Worm (Caenorhabditis elegans) whole organism, L1 larva: ENCODE results near the gene swt-4.

ENCODE experiments used
- C16A3.4 ChIP-seq: fragments of 150-350 bp; optimal IDR thresholded peaks from 2 replicates; lab custom pipeline; 2014; ENCODE audit warnings: missing biosample characterization, missing genetic modification characterization
- C34B4.2 ChIP-seq: sonication (generic microtip); optimal IDR thresholded peaks from 2 replicates; lab custom pipeline; 2017; ENCODE audit warnings: mild to moderate bottlenecking, missing genetic modification characterization, missing compliant biosample characterization
- Y116A8C.19 ChIP-seq: sonication (generic microtip); optimal IDR thresholded peaks from 2 replicates; lab custom pipeline; 2016; ENCODE audit warnings: missing compliant biosample characterization, missing genetic modification characterization, borderline replicate concordance
- alr-1 ChIP-seq: fragments of 200-800 bp; sonication (Bioruptor generic); optimal IDR thresholded peaks from 2 replicates; lab custom pipeline; 2018; ENCODE audit warnings: borderline replicate concordance, mild to moderate bottlenecking, missing genetic modification characterization, missing compliant biosample characterization
- ama-1 ChIP-seq: fragments of 150-350 bp; optimal IDR thresholded peaks from 2 replicates; lab custom pipeline; 2014
- blmp-1 ChIP-seq: fragments of 150-350 bp; optimal IDR thresholded peaks from 2 replicates; lab custom pipeline; 2014; ENCODE audit warnings: missing biosample characterization, missing genetic modification characterization
- ceh-82 ChIP-seq, 3 experiments: fragments of 150-350 bp in 1 of 3; sonication (generic microtip) in 2 of 3; optimal IDR thresholded peaks; 2 replicates each; lab custom pipeline; 2014 to 2017; ENCODE audit warnings: missing biosample characterization in 3 of 3, missing genetic modification characterization in 3 of 3
- ceh-90 ChIP-seq: sonication (generic microtip); optimal IDR thresholded peaks from 2 replicates; lab custom pipeline; 2016; ENCODE audit warnings: missing genetic modification characterization, missing compliant biosample characterization
- ces-1 ChIP-seq: fragments of 150-350 bp; optimal IDR thresholded peaks from 2 replicates; lab custom pipeline; 2014; ENCODE audit warnings: missing biosample characterization, missing genetic modification reagents, missing genetic modification characterization
- dpl-1 ChIP-seq, 3 experiments: fragments of 150-350 bp in 2 of 3; sonication (generic microtip) in 1 of 3; optimal IDR thresholded peaks; 2 replicates each; lab custom pipeline; 2014 to 2017; ENCODE audit warnings: missing biosample characterization in 3 of 3, missing genetic modification characterization in 3 of 3, missing genetic modification reagents in 3 of 3
- dsc-1 ChIP-seq: sonication (generic microtip); optimal IDR thresholded peaks from 2 replicates; lab custom pipeline; 2016; ENCODE audit warnings: mild to moderate bottlenecking, missing genetic modification characterization, missing compliant biosample characterization
- efl-1 ChIP-seq, 4 experiments: fragments of 150-350 bp; optimal IDR thresholded peaks in 3 of 4; peaks in 1 of 4; 1 replicate in 1 of 4; 2 replicates in 3 of 4; lab custom pipeline; 2014; ENCODE audit warnings: missing biosample characterization in 2 of 4, missing genetic modification characterization in 2 of 4, missing genetic modification reagents in 2 of 4
- efl-3 ChIP-seq: fragments of 200-800 bp; sonication (Bioruptor generic); optimal IDR thresholded peaks from 2 replicates; lab custom pipeline; 2018; ENCODE audit warnings: mild to moderate bottlenecking, missing genetic modification characterization, missing compliant biosample characterization
- egl-27 ChIP-seq, 2 experiments: fragments of 150-350 bp in 1 of 2; sonication (generic microtip); optimal IDR thresholded peaks; 3 replicates each; lab custom pipeline; 2017 to 2018; ENCODE audit warnings: missing biosample characterization in 2 of 2, missing genetic modification characterization in 2 of 2, missing genetic modification reagents in 2 of 2
- elt-2 ChIP-seq: sonication (generic microtip); optimal IDR thresholded peaks from 2 replicates; lab custom pipeline; 2016; ENCODE audit warnings: missing genetic modification characterization, mild to moderate bottlenecking, inconsistent platforms, missing compliant biosample characterization, missing genetic modification reagents
- elt-3 ChIP-seq, 6 experiments: fragments of 150-350 bp in 1 of 6; sonication (generic microtip); optimal IDR thresholded peaks; 2 replicates each; lab custom pipeline; 2017 to 2018; ENCODE audit warnings: missing biosample characterization in 6 of 6, missing genetic modification characterization in 6 of 6, inconsistent platforms in 1 of 6
- fkh-10 ChIP-seq: sonication (generic microtip); optimal IDR thresholded peaks from 2 replicates; lab custom pipeline; 2017; ENCODE audit warnings: missing biosample characterization, missing genetic modification reagents, missing genetic modification characterization
- fos-1 ChIP-seq: fragments of 150-350 bp; optimal IDR thresholded peaks from 2 replicates; lab custom pipeline; 2014; ENCODE audit warnings: missing biosample characterization, missing genetic modification characterization
- grh-1 ChIP-seq: fragments of 200-800 bp; sonication (Bioruptor generic); IDR thresholded peaks from 2 replicates; pipeline ENCODE4 v1.3.6; 2022; ENCODE audit warnings: missing genetic modification reagents, missing genetic modification characterization, missing compliant biosample characterization
- hlh-17 ChIP-seq: fragments of 200-800 bp; sonication (Bioruptor generic); optimal IDR thresholded peaks from 2 replicates; lab custom pipeline; 2018; ENCODE audit warnings: missing genetic modification characterization, mild to moderate bottlenecking, missing compliant biosample characterization, moderate library complexity, borderline replicate concordance
- hpl-2 ChIP-seq: fragments of 150-350 bp; optimal IDR thresholded peaks from 2 replicates; lab custom pipeline; 2014; ENCODE audit warnings: missing biosample characterization, missing genetic modification reagents, missing genetic modification characterization
- irx-1 ChIP-seq: sonication (generic microtip); optimal IDR thresholded peaks from 2 replicates; lab custom pipeline; 2016; ENCODE audit warnings: missing genetic modification characterization, missing compliant biosample characterization
- lin-15B ChIP-seq: fragments of 150-350 bp; sonication (generic microtip); optimal IDR thresholded peaks from 3 replicates; lab custom pipeline; 2014; ENCODE audit warnings: missing biosample characterization, missing genetic modification characterization
- lin-39 ChIP-seq: fragments of 150-350 bp; optimal IDR thresholded peaks from 2 replicates; lab custom pipeline; 2014; ENCODE audit warnings: missing biosample characterization, missing genetic modification reagents, missing genetic modification characterization
- lir-3 ChIP-seq: sonication (generic microtip); optimal IDR thresholded peaks from 2 replicates; lab custom pipeline; 2016; ENCODE audit warnings: mild to moderate bottlenecking, missing genetic modification characterization, moderate library complexity, missing compliant biosample characterization; ENCODE audit not compliant: poor library complexity
- mep-1 ChIP-seq: fragments of 150-350 bp; optimal IDR thresholded peaks from 2 replicates; lab custom pipeline; 2014; ENCODE audit warnings: missing biosample characterization, missing genetic modification characterization
- nhr-11 ChIP-seq: fragments of 150-350 bp; optimal IDR thresholded peaks from 2 replicates; lab custom pipeline; 2014; ENCODE audit warnings: missing biosample characterization, missing genetic modification characterization
- nhr-237 ChIP-seq: fragments of 150-350 bp; optimal IDR thresholded peaks from 2 replicates; lab custom pipeline; 2014; ENCODE audit warnings: missing biosample characterization, missing genetic modification characterization
- nhr-28 ChIP-seq: fragments of 150-350 bp; optimal IDR thresholded peaks from 2 replicates; lab custom pipeline; 2014; ENCODE audit warnings: missing biosample characterization, missing genetic modification characterization
- nhr-84 ChIP-seq: sonication (generic microtip); optimal IDR thresholded peaks from 2 replicates; lab custom pipeline; 2017; ENCODE audit warnings: missing biosample characterization, missing genetic modification characterization
- nhr-85 ChIP-seq: sonication (generic microtip); peaks from one replicate; lab custom pipeline; 2016; ENCODE audit warnings: missing genetic modification characterization, inconsistent platforms, missing compliant biosample characterization
- pag-3 ChIP-seq: sonication (generic microtip); optimal IDR thresholded peaks from 2 replicates; lab custom pipeline; 2017; ENCODE audit warnings: missing genetic modification characterization, mild to moderate bottlenecking, missing compliant biosample characterization, antibody characterized with exemption, borderline replicate concordance; ENCODE audit not compliant: insufficient read depth
- pax-3 ChIP-seq: fragments of 200-800 bp; sonication (Bioruptor generic); optimal IDR thresholded peaks from 2 replicates; lab custom pipeline; 2018; ENCODE audit warnings: mild to moderate bottlenecking, missing genetic modification characterization, moderate library complexity, missing compliant biosample characterization
- rnt-1 ChIP-seq: sonication (generic microtip); optimal IDR thresholded peaks from 2 replicates; lab custom pipeline; 2016; ENCODE audit warnings: mild to moderate bottlenecking, missing genetic modification characterization, moderate library complexity, missing compliant biosample characterization
- skn-1 ChIP-seq: fragments of 150-350 bp; optimal IDR thresholded peaks from 2 replicates; lab custom pipeline; 2014; ENCODE audit warnings: missing biosample characterization, missing genetic modification characterization
- snpc-4 ChIP-seq: fragments of 150-350 bp; optimal IDR thresholded peaks from 2 replicates; lab custom pipeline; 2014; ENCODE audit warnings: missing biosample characterization, missing genetic modification characterization
- snu-23 ChIP-seq: sonication (generic microtip); optimal IDR thresholded peaks from 2 replicates; lab custom pipeline; 2016; ENCODE audit warnings: missing genetic modification characterization, missing compliant biosample characterization
- sptf-1 ChIP-seq: fragments of 150-350 bp; optimal IDR thresholded peaks from 2 replicates; lab custom pipeline; 2014; ENCODE audit warnings: missing biosample characterization, missing genetic modification characterization
- sup-37 ChIP-seq: fragments of 200-800 bp; sonication (Bioruptor generic); optimal IDR thresholded peaks from 2 replicates; lab custom pipeline; 2018; ENCODE audit warnings: mild to moderate bottlenecking, missing genetic modification characterization, missing compliant biosample characterization
- tbx-2 ChIP-seq: sonication (generic microtip); optimal IDR thresholded peaks from 2 replicates; lab custom pipeline; 2016; ENCODE audit warnings: missing genetic modification characterization, missing compliant biosample characterization
- unc-130 ChIP-seq: fragments of 150-350 bp; optimal IDR thresholded peaks from 2 replicates; lab custom pipeline; 2017; ENCODE audit warnings: missing biosample characterization, missing genetic modification characterization, inconsistent platforms
- unc-30 ChIP-seq: sonication (generic microtip); optimal IDR thresholded peaks from 2 replicates; lab custom pipeline; 2017; ENCODE audit warnings: missing biosample characterization, missing genetic modification characterization
- zip-4 ChIP-seq: fragments of 200-800 bp; sonication (Bioruptor generic); optimal IDR thresholded peaks from 2 replicates; lab custom pipeline; 2018; ENCODE audit warnings: mild to moderate bottlenecking, missing genetic modification characterization, moderate library complexity, missing compliant biosample characterization
- ztf-4 ChIP-seq: fragments of 150-350 bp; optimal IDR thresholded peaks from 2 replicates; lab custom pipeline; 2014; ENCODE audit warnings: missing biosample characterization, missing genetic modification characterization

Gene swt-4

DNA sequence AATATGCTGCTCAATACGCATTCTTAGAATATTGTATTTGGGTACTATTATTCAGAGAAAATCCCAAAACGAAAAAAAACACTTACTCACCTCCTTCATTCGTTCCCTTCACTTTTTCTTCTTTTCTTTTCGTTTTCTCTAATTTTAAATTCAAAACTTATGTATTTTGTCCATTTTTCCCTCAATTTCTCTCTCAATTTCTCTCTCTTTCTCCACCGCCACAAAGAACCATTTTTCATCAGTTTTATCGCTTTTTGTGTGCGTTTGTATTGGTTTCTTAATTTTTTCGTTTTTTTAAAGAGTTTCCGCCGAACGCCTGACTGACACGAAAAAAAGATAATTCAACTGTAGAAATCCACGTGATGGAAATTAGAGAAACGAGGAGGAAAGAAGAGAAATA is 25.8 kb upstream of the swt-4 start, which contains the start of gene cnt-2:
cnt-2 (plus strand) TSS at position 301 of the 400 bp plus-strand sequence.
- no peak for TF ChIP-seq fkh-10
- peak; percentile 30 for TF ChIP-seq blmp-1
- no peak for TF ChIP-seq dpl-1 (GFP tag; optimal IDR thresholded peaks at IDR 0.05; lab: Kevin White, UChicago)
- no peak for TF ChIP-seq mep-1 (tag; lab: Kevin White, UChicago)
- no peak for TF ChIP-seq sup-37 (GFP tag; lab: Kevin White, UChicago)
- TF ChIP-seq, all 84 proteins: peak for 1

ce11 chrIII:10653479-10653878 is 24.5 kb upstream of the swt-4 start:
- TF ChIP-seq mep-1 (tag; lab: Kevin White, UChicago) (peak; percentile 2), fos-1 (tag; lab: Kevin White, UChicago) (no peak), blmp-1 (peak; percentile 99)

DNA sequence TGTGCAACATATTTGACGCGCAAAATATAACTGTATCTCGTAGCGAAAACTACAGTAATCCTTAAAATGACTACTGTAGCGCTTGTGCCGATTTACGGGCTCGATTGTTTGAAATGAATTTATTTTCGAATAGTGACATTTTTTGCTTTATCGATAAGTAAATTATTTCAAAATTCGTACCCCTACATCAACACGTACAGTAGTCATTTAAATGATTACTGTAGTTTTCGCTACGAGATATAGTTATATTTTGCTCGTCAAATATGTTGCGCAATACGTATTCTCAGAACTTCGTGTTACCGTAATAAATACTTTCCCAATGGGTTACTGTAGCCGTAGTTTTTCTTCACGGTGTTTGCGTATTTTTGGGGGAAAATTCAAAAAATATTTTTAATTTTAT is 23.9 kb upstream of the swt-4 start:
- no peak for TF ChIP-seq fos-1 (tag; lab: Kevin White, UChicago)
- TF ChIP-seq hlh-17 (GFP tag; lab: Kevin White, UChicago) = no peak
- TF ChIP-seq sptf-1 (tag; lab: Kevin White, UChicago) = no peak
- TF ChIP-seq tbx-2 (tag; lab: Kevin White, UChicago) = no peak
- peak; percentile 59 for TF ChIP-seq nhr-85 (tag; lab: Kevin White, UChicago)
- no peak for TF ChIP-seq alr-1 (tag; lab: Kevin White, UChicago)

ce11 chrIII:10651634-10652033 is 22.7 kb upstream of the swt-4 start:
- TF ChIP-seq hpl-2 (GFP tag; lab: Kevin White, UChicago) (no peak), mep-1 (tag; lab: Kevin White, UChicago) (peak; percentile 63), ceh-82 (tag; optimal IDR thresholded peaks at IDR 0.05; lab: Kevin White, UChicago) (peak; percentile 15 to 67 (median 40)), pax-3 (no peak), unc-130 (tag; lab: Kevin White, UChicago) (no peak), nhr-28 (no peak), lir-3 (tag; lab: Kevin White, UChicago) (no peak), efl-1 (optimal IDR thresholded peaks at IDR 0.05; lab: Kevin White, UChicago) (peak; percentile 66 to 81), efl-1 (GFP tag; optimal IDR thresholded peaks at IDR 0.05 in 1 of 2; lab: Kevin White, UChicago) (peak; percentile 43 to 89), nhr-85 (tag; lab: Kevin White, UChicago) (no peak), ama-1 (lab: Kevin White, UChicago) (no peak), ztf-4 (tag; lab: Kevin White, UChicago) (no peak), ces-1 (GFP tag; lab: Kevin White, UChicago) (no peak), nhr-237 (tag; lab: Kevin White, UChicago) (no peak), egl-27 (tag; optimal IDR thresholded peaks at IDR 0.05; lab: Kevin White, UChicago) (no peak), hlh-17 (GFP tag; lab: Kevin White, UChicago) (no peak), fkh-10 (no peak), C34B4.2 (tag; lab: Kevin White, UChicago) (no peak), nhr-11 (tag; lab: Kevin White, UChicago) (no peak), lin-39 (tag; lab: Kevin White, UChicago) (no peak), grh-1 (no peak), efl-3 (GFP tag; lab: Kevin White, UChicago) (no peak), pag-3 (tag; lab: Kevin White, UChicago) (no peak), blmp-1 (no peak), skn-1 (tag; lab: Kevin White, UChicago) (no peak), dsc-1 (tag; lab: Kevin White, UChicago) (peak; percentile 81), lin-15B (no peak), elt-3 (tag; optimal IDR thresholded peaks at IDR 0.05; lab: Kevin White, UChicago) (no peak), ceh-90 (tag; lab: Kevin White, UChicago) (no peak), rnt-1 (no peak), sup-37 (GFP tag; lab: Kevin White, UChicago) (no peak), sptf-1 (tag; lab: Kevin White, UChicago) (no peak), snpc-4 (no peak), tbx-2 (tag; lab: Kevin White, UChicago) (peak; percentile 65), elt-2 (tag; lab: Kevin White, UChicago) (no peak), irx-1 (no peak), unc-30 (tag; lab: Kevin White, UChicago) (no peak), Y116A8C.19 (tag; lab: Kevin White, UChicago) (no peak), C16A3.4 (peak; percentile 10), zip-4 (GFP tag; lab: Kevin White, UChicago) (no peak), nhr-84 (tag; lab: Kevin White, UChicago) (no peak), snu-23 (peak; percentile 64)
